Worm (Caenorhabditis elegans) whole organism, L4 larva: Measurements from ENCODE around the gene F47B8.14.

ENCODE experiments used
- ceh-82 ChIP-seq: sonication (generic microtip); optimal IDR thresholded peaks from 2 replicates; lab custom pipeline; 2017; ENCODE audit warnings: missing biosample characterization, missing genetic modification characterization
- nhr-28 ChIP-seq: fragments of 150-350 bp; optimal IDR thresholded peaks from 2 replicates; lab custom pipeline; 2014; ENCODE audit warnings: missing biosample characterization, missing genetic modification characterization

ce11 chrV:14296499-14296898, 23.8 kb upstream of the F47B8.14 start, which contains the start of gene F14D7.3:
- TF ChIP-seq nhr-28, result no peak
- TF ChIP-seq ceh-82 (tag; lab: Kevin White, UChicago), result no peak
